Worm (Caenorhabditis elegans) whole organism, L4/young adult: ENCODE results near the gene cct-4.

Experiments
- W03F9.2 ChIP-seq: fragments of 150-350 bp; optimal IDR thresholded peaks from 2 replicates; lab custom pipeline; 2014; ENCODE audit warnings: missing biosample characterization, missing genetic modification characterization
- dao-5 ChIP-seq: sonication (generic microtip); optimal IDR thresholded peaks from 2 replicates; lab custom pipeline; 2016; ENCODE audit warnings: missing genotype, missing genetic modification characterization, moderate library complexity, missing compliant biosample characterization

DNA sequence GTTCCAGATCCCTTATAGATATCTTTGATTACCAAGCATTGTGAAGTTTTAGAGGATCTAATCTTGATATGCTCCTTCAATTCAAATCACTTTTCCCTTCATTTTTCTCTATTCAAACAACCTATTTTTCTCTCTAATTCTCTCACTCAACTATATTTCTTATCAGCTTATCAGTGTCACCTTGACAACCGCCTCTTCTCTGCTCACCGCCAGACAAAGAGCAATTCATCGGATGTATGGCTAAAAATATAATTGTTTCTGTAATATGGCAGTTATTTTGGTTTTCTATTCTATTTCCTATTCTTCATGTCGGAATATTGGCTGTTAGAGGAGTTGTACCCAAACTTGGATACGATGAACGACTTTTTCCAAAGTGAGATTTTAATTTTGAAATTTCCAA is 33.8 kb upstream of the cct-4 start:
- no peak for TF ChIP-seq dao-5 (tag; lab: Kevin White, UChicago)
- TF ChIP-seq W03F9.2 (tag; lab: Kevin White, UChicago) = no peak
